Fruit fly (Drosophila melanogaster) whole organism, embryonic: ENCODE results near the gene Rbf2.
A peak's percentile ranks its signal among the peaks of the same experiment; 100 is the strongest.

Experiments
- Aef1 ChIP-seq: fragments of 200-800 bp; sonication (Bioruptor generic); IDR thresholded peaks from 3 replicates; pipeline ENCODE4 v1.3.6; 2022; ENCODE audit warnings: missing biosample characterization, missing genetic modification characterization
- B-H1 ChIP-seq: fragments of 200-800 bp; sonication (Bioruptor generic); IDR thresholded peaks from 3 replicates; pipeline ENCODE4 v1.3.6; 2022; ENCODE audit warnings: missing biosample characterization, missing genetic modification characterization
- BEAF-32 ChIP-seq: fragments of 200-800 bp; sonication (Bioruptor generic); optimal IDR thresholded peaks from 3 replicates; lab custom pipeline; 2017; ENCODE audit warnings: missing biosample characterization, missing genetic modification characterization, mild to moderate bottlenecking, moderate library complexity, missing genetic modification reagents
- CG11085 ChIP-seq: fragments of 200-800 bp; sonication (Bioruptor generic); IDR thresholded peaks from 2 replicates; pipeline ENCODE4 v1.3.6; 2022; ENCODE audit warnings: missing biosample characterization, missing genetic modification characterization
- CG12155 ChIP-seq: fragments of 200-800 bp; sonication (Bioruptor generic); optimal IDR thresholded peaks from 3 replicates; lab custom pipeline; 2016; ENCODE audit warnings: missing biosample characterization, missing genetic modification characterization
- CG12744 ChIP-seq: fragments of 200-800 bp; sonication (Bioruptor generic); optimal IDR thresholded peaks from 2 replicates; lab custom pipeline; 2016; ENCODE audit warnings: missing biosample characterization, missing genetic modification characterization
- CG15269 ChIP-seq: fragments of 200-800 bp; sonication (Bioruptor generic); optimal IDR thresholded peaks from 2 replicates; lab custom pipeline; 2018; ENCODE audit warnings: missing biosample characterization, mild to moderate bottlenecking, missing genetic modification characterization, moderate library complexity
- CG1603 ChIP-seq: fragments of 200-800 bp; sonication (Bioruptor generic); optimal IDR thresholded peaks from 2 replicates; lab custom pipeline; 2019; ENCODE audit warnings: missing biosample characterization, mild to moderate bottlenecking, missing genetic modification characterization, moderate library complexity
- CG17912 ChIP-seq: fragments of 200-800 bp; sonication (Bioruptor generic); optimal IDR thresholded peaks from 2 replicates; lab custom pipeline; 2018; ENCODE audit warnings: missing biosample characterization, mild to moderate bottlenecking, missing genetic modification characterization
- CG2678 ChIP-seq: fragments of 200-800 bp; sonication (Bioruptor generic); optimal IDR thresholded peaks from 3 replicates; lab custom pipeline; 2019; ENCODE audit warnings: missing biosample characterization, mild to moderate bottlenecking, missing genetic modification characterization, moderate library complexity
- CG31365 ChIP-seq: fragments of 200-800 bp; sonication (Bioruptor generic); optimal IDR thresholded peaks from 2 replicates; lab custom pipeline; 2018; ENCODE audit warnings: missing biosample characterization, mild to moderate bottlenecking, missing genetic modification characterization
- CG3281 ChIP-seq: fragments of 200-800 bp; sonication (Bioruptor generic); optimal IDR thresholded peaks from 3 replicates; lab custom pipeline; 2017; ENCODE audit warnings: missing biosample characterization, mild to moderate bottlenecking, missing genetic modification characterization
- CG3847 ChIP-seq: fragments of 200-800 bp; sonication (Bioruptor generic); IDR thresholded peaks from 2 replicates; pipeline ENCODE4 v1.3.6; 2022; ENCODE audit warnings: missing biosample characterization, missing genetic modification characterization
- CG4328 ChIP-seq: fragments of 200-800 bp; sonication (Bioruptor generic); optimal IDR thresholded peaks from 3 replicates; lab custom pipeline; 2017; ENCODE audit warnings: missing biosample characterization, missing genetic modification reagents, missing genetic modification characterization
- CG6654 ChIP-seq: fragments of 200-800 bp; sonication (Bioruptor generic); optimal IDR thresholded peaks from 2 replicates; lab custom pipeline; 2017; ENCODE audit warnings: missing biosample characterization, mild to moderate bottlenecking, missing genetic modification characterization
- CG6854 ChIP-seq: fragments of 200-800 bp; sonication (Bioruptor generic); optimal IDR thresholded peaks from 3 replicates; lab custom pipeline; 2017; ENCODE audit warnings: missing biosample characterization, mild to moderate bottlenecking, missing genetic modification characterization
- CG7357 ChIP-seq: fragments of 200-800 bp; sonication (Bioruptor generic); IDR thresholded peaks from 3 replicates; pipeline ENCODE4 v1.3.6; 2022; ENCODE audit warnings: missing biosample characterization, missing genetic modification characterization
- CG7556 ChIP-seq: fragments of 200-800 bp; sonication (Bioruptor generic); optimal IDR thresholded peaks from 2 replicates; lab custom pipeline; 2017; ENCODE audit warnings: missing biosample characterization, mild to moderate bottlenecking, missing genetic modification characterization
- CG7987 ChIP-seq: fragments of 200-800 bp; sonication (Bioruptor generic); optimal IDR thresholded peaks from 2 replicates; lab custom pipeline; 2018; ENCODE audit warnings: missing biosample characterization, mild to moderate bottlenecking, missing genetic modification characterization, moderate library complexity
- Camta ChIP-seq: fragments of 200-800 bp; sonication (Bioruptor generic); optimal IDR thresholded peaks from 2 replicates; lab custom pipeline; 2016; ENCODE audit warnings: missing biosample characterization, missing genetic modification characterization
- CrebB ChIP-seq: fragments of 200-800 bp; sonication (Bioruptor generic); optimal IDR thresholded peaks from 3 replicates; lab custom pipeline; 2018; ENCODE audit warnings: missing biosample characterization, mild to moderate bottlenecking, missing genetic modification characterization
- Dad ChIP-seq: fragments of 200-800 bp; sonication (Bioruptor generic); optimal IDR thresholded peaks from 3 replicates; lab custom pipeline; 2016; ENCODE audit warnings: missing biosample characterization, missing genetic modification characterization
- HLH4C ChIP-seq: fragments of 200-800 bp; sonication (Bioruptor generic); IDR thresholded peaks from 3 replicates; pipeline ENCODE4 v1.3.6; 2022; ENCODE audit warnings: missing biosample characterization, missing genetic modification characterization; ENCODE audit not compliant: partially characterized antibody
- Hr3 ChIP-seq: fragments of 200-800 bp; sonication (Bioruptor generic); optimal IDR thresholded peaks from 3 replicates; lab custom pipeline; 2016; ENCODE audit warnings: missing biosample characterization, missing genetic modification characterization
- Lim3 ChIP-seq: fragments of 200-800 bp; sonication (Bioruptor generic); IDR thresholded peaks from 2 replicates; pipeline ENCODE4 v1.3.6; 2022; ENCODE audit warnings: missing biosample characterization, missing genetic modification characterization
- MTF-1 ChIP-seq: fragments of 200-800 bp; sonication (Bioruptor generic); optimal IDR thresholded peaks from 2 replicates; lab custom pipeline; 2018; ENCODE audit warnings: missing biosample characterization, mild to moderate bottlenecking, missing genetic modification characterization, borderline replicate concordance
- Med ChIP-seq: fragments of 200-800 bp; sonication (Bioruptor generic); peaks from one replicate; lab custom pipeline; 2016; ENCODE audit warnings: missing biosample characterization, missing genetic modification characterization, mild to moderate bottlenecking, inconsistent platforms, moderate library complexity
- Nf-YC ChIP-seq: fragments of 200-800 bp; optimal IDR thresholded peaks from 3 replicates; lab custom pipeline; 2019; ENCODE audit warnings: missing biosample characterization, mild to moderate bottlenecking, missing genetic modification characterization, moderate library complexity
- Pdp1 ChIP-seq, 2 experiments: fragments of 200-800 bp; sonication (Bioruptor generic); optimal IDR thresholded peaks; 3 replicates each; lab custom pipeline; 2016; ENCODE audit warnings: missing biosample characterization in 2 of 2, missing genetic modification characterization in 2 of 2, mild to moderate bottlenecking in 1 of 2, moderate library complexity in 1 of 2
- Side ChIP-seq: fragments of 200-800 bp; sonication (Bioruptor generic); optimal IDR thresholded peaks from 2 replicates; lab custom pipeline; 2016; ENCODE audit warnings: missing biosample characterization, missing genetic modification characterization
- Tbp ChIP-seq: fragments of >200 bp; optimal IDR thresholded peaks from 2 replicates; lab custom pipeline; 2018; ENCODE audit warnings: missing biosample characterization, missing genetic modification characterization
- Usf ChIP-seq: fragments of 200-800 bp; sonication (Bioruptor generic); optimal IDR thresholded peaks from 2 replicates; lab custom pipeline; 2017; ENCODE audit warnings: missing genotype, missing biosample characterization, missing genetic modification characterization
- ab ChIP-seq: fragments of 200-800 bp; sonication (Bioruptor generic); optimal IDR thresholded peaks from 2 replicates; lab custom pipeline; 2016; ENCODE audit warnings: missing biosample characterization, missing genetic modification characterization
- al ChIP-seq: fragments of 200-800 bp; sonication (Bioruptor generic); IDR thresholded peaks from 2 replicates; pipeline ENCODE4 v1.3.6; 2022; ENCODE audit warnings: missing biosample characterization, missing genetic modification characterization
- aop ChIP-seq: fragments of 200-800 bp; sonication (Bioruptor generic); IDR thresholded peaks from 2 replicates; pipeline ENCODE4 v1.3.6; 2022; ENCODE audit warnings: missing biosample characterization, missing genetic modification characterization
- cwo ChIP-seq: fragments of 200-800 bp; sonication (Bioruptor generic); optimal IDR thresholded peaks from 3 replicates; lab custom pipeline; 2017; ENCODE audit warnings: missing biosample characterization, missing genetic modification characterization, mild to moderate bottlenecking, moderate library complexity, missing genetic modification reagents
- dmrt99B ChIP-seq: fragments of 200-800 bp; sonication (Bioruptor generic); optimal IDR thresholded peaks from 2 replicates; lab custom pipeline; 2018; ENCODE audit warnings: missing biosample characterization, mild to moderate bottlenecking, missing genetic modification characterization, moderate library complexity
- fd96Cb ChIP-seq: fragments of 200-800 bp; sonication (Bioruptor generic); optimal IDR thresholded peaks from 2 replicates; lab custom pipeline; 2018; ENCODE audit warnings: missing biosample characterization, mild to moderate bottlenecking, missing genetic modification characterization, moderate library complexity
- gcm ChIP-seq: fragments of 200-800 bp; sonication (Bioruptor generic); optimal IDR thresholded peaks from 2 replicates; lab custom pipeline; 2019; ENCODE audit warnings: missing biosample characterization, mild to moderate bottlenecking, missing genetic modification characterization, moderate library complexity
- jumu ChIP-seq: fragments of 200-800 bp; sonication (Bioruptor generic); optimal IDR thresholded peaks from 3 replicates; lab custom pipeline; 2016; ENCODE audit warnings: missing biosample characterization, missing genetic modification characterization
- kah ChIP-seq: fragments of 200-800 bp; sonication (Bioruptor generic); optimal IDR thresholded peaks from 2 replicates; lab custom pipeline; 2018; ENCODE audit warnings: missing biosample characterization, mild to moderate bottlenecking, missing genetic modification characterization
- klu ChIP-seq: fragments of 200-800 bp; sonication (Bioruptor generic); IDR thresholded peaks from 2 replicates; pipeline ENCODE4 v1.3.6; 2022; ENCODE audit warnings: missing biosample characterization, missing genetic modification characterization
- luna ChIP-seq: fragments of 200-800 bp; sonication (Bioruptor generic); optimal IDR thresholded peaks from 2 replicates; lab custom pipeline; 2016; ENCODE audit warnings: missing biosample characterization, missing genetic modification characterization
- nerfin-1 ChIP-seq: fragments of 200-800 bp; sonication (Bioruptor generic); optimal IDR thresholded peaks from 3 replicates; lab custom pipeline; 2019; ENCODE audit warnings: missing biosample characterization, mild to moderate bottlenecking, missing genetic modification characterization, moderate library complexity
- org-1 ChIP-seq: fragments of 200-800 bp; sonication (Bioruptor generic); optimal IDR thresholded peaks from 2 replicates; lab custom pipeline; 2017; ENCODE audit warnings: missing biosample characterization, missing genetic modification characterization
- peb ChIP-seq: fragments of 200-800 bp; sonication (Bioruptor generic); IDR thresholded peaks from 2 replicates; pipeline ENCODE4 v1.3.6; 2022; ENCODE audit warnings: missing biosample characterization, missing genetic modification characterization
- slbo ChIP-seq: fragments of 200-800 bp; sonication (Bioruptor generic); IDR thresholded peaks from 2 replicates; pipeline ENCODE4 v1.3.6; 2022; ENCODE audit warnings: missing biosample characterization, missing genetic modification characterization
- tio ChIP-seq: fragments of 200-800 bp; sonication (Bioruptor generic); optimal IDR thresholded peaks from 2 replicates; lab custom pipeline; 2017; ENCODE audit warnings: missing biosample characterization, missing genetic modification characterization, inconsistent platforms
- twi ChIP-seq: fragments of 200-800 bp; optimal IDR thresholded peaks from 2 replicates; lab custom pipeline; 2019; ENCODE audit warnings: missing biosample characterization, mild to moderate bottlenecking, missing genetic modification characterization, moderate library complexity
- wek ChIP-seq: fragments of 200-800 bp; sonication (Bioruptor generic); optimal IDR thresholded peaks from 3 replicates; lab custom pipeline; 2018; ENCODE audit warnings: missing biosample characterization, mild to moderate bottlenecking, missing genetic modification characterization, moderate library complexity

Rbf2 gene

dm6 chr3R:16011698-16012332 lies 46.6 kb downstream of the Rbf2 start (continued):
- TF ChIP-seq al (GFP tag; lab: Robert Waterston, UW) (no peak), luna (GFP tag; lab: Kevin White, UChicago) (no peak), CG17912 (peak; percentile 16), CG7987 (GFP tag; lab: Kevin White, UChicago) (peak; percentile 16), Tbp (GFP tag; lab: Kevin White, UChicago) (no peak), CG11085 (GFP tag; lab: Robert Waterston, UW) (no peak), fd96Cb (tag; lab: Kevin White, UChicago) (no peak), B-H1 (no peak), aop (GFP tag; lab: Robert Waterston, UW) (no peak), tio (GFP tag; lab: Kevin White, UChicago) (no peak), Camta (GFP tag; lab: Kevin White, UChicago) (no peak), CG6854 (GFP tag; lab: Kevin White, UChicago) (peak; percentile 21), peb (GFP tag; lab: Robert Waterston, UW) (no peak), cwo (GFP tag; lab: Kevin White, UChicago) (peak; percentile 46), CG2678 (tag; lab: Kevin White, UChicago) (peak; percentile 58), gcm (GFP tag; lab: Kevin White, UChicago) (no peak), jumu (GFP tag; lab: Kevin White, UChicago) (no peak), Lim3 (no peak), klu (GFP tag; lab: Robert Waterston, UW) (no peak), CG3281 (peak; percentile 29), HLH4C (no peak), Aef1 (GFP tag; lab: Robert Waterston, UW) (no peak), ab (GFP tag; lab: Kevin White, UChicago) (no peak), CrebB (tag; lab: Kevin White, UChicago) (peak; percentile 11), org-1 (GFP tag; lab: Kevin White, UChicago) (no peak), CG12155 (no peak), CG6654 (GFP tag; lab: Kevin White, UChicago) (no peak), Hr3 (GFP tag; lab: Kevin White, UChicago) (no peak), wek (GFP tag; lab: Kevin White, UChicago) (peak; percentile 39), nerfin-1 (tag; lab: Kevin White, UChicago) (peak; percentile 25), BEAF-32 (GFP tag; lab: Kevin White, UChicago) (no peak), CG15269 (tag; lab: Kevin White, UChicago) (peak; percentile 13), CG1603 (tag; lab: Kevin White, UChicago) (peak; percentile 30), Med (GFP tag; lab: Kevin White, UChicago) (peak; percentile 64), Usf (GFP tag; lab: Kevin White, UChicago) (no peak), CG4328 (peak; percentile 20), Side (GFP tag; lab: Kevin White, UChicago) (no peak), Pdp1 (GFP tag; optimal IDR thresholded peaks at IDR 0.05; lab: Kevin White, UChicago) (peak in 1 of 2 experiments; percentile 26), dmrt99B (tag; lab: Kevin White, UChicago) (peak; percentile 35), CG12744 (GFP tag; lab: Kevin White, UChicago) (no peak), slbo (GFP tag; lab: Robert Waterston, UW) (0 out of 2 replicates have a peak, but pooled peaks have one; percentile 3), CG31365 (tag; lab: Kevin White, UChicago) (peak; percentile 5), MTF-1 (GFP tag; lab: Kevin White, UChicago) (no peak), CG7556 (GFP tag; lab: Kevin White, UChicago) (no peak), Dad (no peak), CG3847 (GFP tag; lab: Robert Waterston, UW) (no peak), CG7357 (GFP tag; lab: Robert Waterston, UW) (no peak), Nf-YC (tag; lab: Kevin White, UChicago) (peak; percentile 91), kah (GFP tag; lab: Kevin White, UChicago) (peak; percentile 39), twi (tag; lab: Kevin White, UChicago) (no peak)
